Worm (Caenorhabditis elegans): ENCODE results near the gene K02F6.8.

- TF ChIP-seq pha-4 (tag; optimal IDR thresholded peaks at IDR 0.05) (no peak), nhr-28 (tag; optimal IDR thresholded peaks at IDR 0.05) (no peak), nhr-76 (tag; optimal IDR thresholded peaks at IDR 0.05) (no peak), unc-39 (tag; optimal IDR thresholded peaks at IDR 0.05) (no peak), ceh-43 (GFP tag; optimal IDR thresholded peaks at IDR 0.05) (no peak), mls-2 (tag; optimal IDR thresholded peaks at IDR 0.05) (no peak), lsy-2 (tag; optimal IDR thresholded peaks at IDR 0.05) (no peak), lin-13 (tag; optimal IDR thresholded peaks at IDR 0.05) (no peak), elt-1 (tag; optimal IDR thresholded peaks at IDR 0.05; ENCODE audit: borderline replicate concordance, insufficient read depth) (no peak)
These were observed 4.4 kb downstream of the K02F6.8 start, which contains the start of gene K02F6.6 for ce11 chrII:2530496-2530895.
